Worm (Caenorhabditis elegans) whole organism, young adult: Measurements from ENCODE around the gene best-23.

Source experiments
- C06A6.2 ChIP-seq: fragments of 200-800 bp; sonication (Bioruptor generic); conservative IDR thresholded peaks from 2 replicates; pipeline ENCODE4 v1.3.6; 2022; ENCODE audit warnings: missing genetic modification characterization, missing compliant biosample characterization
- F10E7.11 ChIP-seq: sonication (generic microtip); optimal IDR thresholded peaks from 2 replicates; lab custom pipeline; 2017; ENCODE audit warnings: mild to moderate bottlenecking, missing genetic modification characterization, moderate library complexity, missing compliant biosample characterization
- F49E8.2 ChIP-seq: sonication (generic microtip); optimal IDR thresholded peaks from 3 replicates; lab custom pipeline; 2017; ENCODE audit warnings: missing genetic modification characterization, mild to moderate bottlenecking, missing compliant biosample characterization, antibody characterized with exemption, moderate library complexity; ENCODE audit not compliant: insufficient read depth
- K11D2.4 ChIP-seq: fragments of 200-800 bp; sonication (Bioruptor generic); IDR thresholded peaks from 2 replicates; pipeline ENCODE4 v1.3.6; 2022; ENCODE audit warnings: missing genetic modification reagents, missing genetic modification characterization, missing compliant biosample characterization
- Y53G8AR.9 ChIP-seq: fragments of 200-800 bp; sonication (Bioruptor generic); conservative IDR thresholded peaks from 2 replicates; pipeline ENCODE4 v1.3.6; 2022; ENCODE audit warnings: missing genetic modification reagents, missing genetic modification characterization, missing compliant biosample characterization
- Y79H2A.3 ChIP-seq: fragments of 200-800 bp; sonication (Bioruptor generic); conservative IDR thresholded peaks from 2 replicates; pipeline ENCODE4 v1.3.6; 2022; ENCODE audit warnings: missing genetic modification reagents, missing genetic modification characterization, missing compliant biosample characterization
- Y95B8A.8 ChIP-seq: fragments of 200-800 bp; sonication (Bioruptor generic); IDR thresholded peaks from 2 replicates; pipeline ENCODE4 v1.3.6; 2022; ENCODE audit warnings: missing genetic modification reagents, missing genetic modification characterization, missing compliant biosample characterization
- attf-5 ChIP-seq: fragments of 200-800 bp; sonication (Bioruptor generic); optimal IDR thresholded peaks from 2 replicates; lab custom pipeline; 2018; ENCODE audit warnings: mild to moderate bottlenecking, missing genetic modification characterization, missing compliant biosample characterization
- ccch-3 ChIP-seq: fragments of 200-800 bp; sonication (Bioruptor generic); optimal IDR thresholded peaks from 2 replicates; lab custom pipeline; 2018; ENCODE audit warnings: mild to moderate bottlenecking, missing genetic modification characterization, missing compliant biosample characterization
- ceh-27 ChIP-seq: fragments of 200-800 bp; sonication (Bioruptor generic); optimal IDR thresholded peaks from 2 replicates; lab custom pipeline; 2018; ENCODE audit warnings: mild to moderate bottlenecking, missing genetic modification characterization, moderate library complexity, missing compliant biosample characterization
- ceh-40 ChIP-seq: fragments of 200-800 bp; sonication (Bioruptor generic); IDR thresholded peaks from 2 replicates; pipeline ENCODE4 v1.3.6; 2022; ENCODE audit warnings: missing genetic modification characterization, missing compliant biosample characterization
- ceh-58 ChIP-seq: fragments of 200-800 bp; sonication (Bioruptor generic); IDR thresholded peaks from 2 replicates; pipeline ENCODE4 v1.3.6; 2022; ENCODE audit warnings: missing genetic modification characterization, missing compliant biosample characterization
- ceh-79 ChIP-seq: sonication (generic microtip); optimal IDR thresholded peaks from 2 replicates; lab custom pipeline; 2017; ENCODE audit warnings: mild to moderate bottlenecking, missing genetic modification characterization, missing compliant biosample characterization
- egl-18 ChIP-seq: fragments of 200-800 bp; sonication (Bioruptor generic); IDR thresholded peaks from 2 replicates; pipeline ENCODE4 v1.3.6; 2022; ENCODE audit warnings: missing genetic modification reagents, missing genetic modification characterization, missing compliant biosample characterization
- ets-4 ChIP-seq: fragments of 200-800 bp; sonication (Bioruptor generic); optimal IDR thresholded peaks from 2 replicates; lab custom pipeline; 2018; ENCODE audit warnings: mild to moderate bottlenecking, missing genetic modification characterization, missing compliant biosample characterization
- hlh-26 ChIP-seq: fragments of 200-800 bp; sonication (Bioruptor generic); conservative IDR thresholded peaks from 2 replicates; pipeline ENCODE4 v1.3.6; 2022; ENCODE audit warnings: missing genetic modification reagents, missing genetic modification characterization, missing compliant biosample characterization
- hmg-20 ChIP-seq: fragments of 200-800 bp; sonication (Bioruptor generic); IDR thresholded peaks from 2 replicates; pipeline ENCODE4 v1.3.6; 2022; ENCODE audit warnings: missing genetic modification reagents, missing genetic modification characterization, missing compliant biosample characterization
- hsf-1 ChIP-seq: fragments of 200-800 bp; sonication (Bioruptor generic); IDR thresholded peaks from 2 replicates; pipeline ENCODE4 v1.3.6; 2022; ENCODE audit warnings: missing genetic modification reagents, missing genetic modification characterization, missing compliant biosample characterization
- let-526 ChIP-seq: fragments of 200-800 bp; sonication (Bioruptor generic); IDR thresholded peaks from 2 replicates; pipeline ENCODE4 v1.3.6; 2022; ENCODE audit warnings: missing genetic modification reagents, missing genetic modification characterization, missing compliant biosample characterization
- let-607 ChIP-seq, 2 experiments: fragments of 200-800 bp in 1 of 2; sonication (Bioruptor generic) in 1 of 2; sonication (generic microtip) in 1 of 2; optimal IDR thresholded peaks; 2 replicates each; lab custom pipeline; 2016 to 2018; ENCODE audit warnings: mild to moderate bottlenecking in 2 of 2, missing compliant biosample characterization in 2 of 2, missing genetic modification characterization in 2 of 2, moderate library complexity in 2 of 2, missing genotype in 1 of 2
- lin-26 ChIP-seq: fragments of 200-800 bp; sonication (Bioruptor generic); IDR thresholded peaks from 2 replicates; pipeline ENCODE4 v1.3.6; 2022; ENCODE audit warnings: missing genetic modification reagents, missing genetic modification characterization, missing compliant biosample characterization
- lin-35 ChIP-seq, 3 experiments: fragments of 150-350 bp in 2 of 3; sonication (generic microtip) in 1 of 3; optimal IDR thresholded peaks; 2 replicates each; lab custom pipeline; 2014 to 2018; ENCODE audit warnings: missing biosample characterization in 3 of 3, missing genetic modification characterization in 3 of 3, missing genetic modification reagents in 3 of 3
- lir-1 ChIP-seq: fragments of 200-800 bp; sonication (Bioruptor generic); conservative IDR thresholded peaks from 2 replicates; pipeline ENCODE4 v1.3.6; 2022; ENCODE audit warnings: missing genetic modification reagents, missing genetic modification characterization, missing compliant biosample characterization
- lsl-1 ChIP-seq: fragments of 200-800 bp; sonication (Bioruptor generic); optimal IDR thresholded peaks from 2 replicates; lab custom pipeline; 2018; ENCODE audit warnings: mild to moderate bottlenecking, missing genetic modification characterization, moderate library complexity, missing compliant biosample characterization
- lsy-27 ChIP-seq: sonication (generic microtip); optimal IDR thresholded peaks from 2 replicates; lab custom pipeline; 2017; ENCODE audit warnings: missing genetic modification characterization, mild to moderate bottlenecking, missing compliant biosample characterization, antibody characterized with exemption, missing genotype, borderline replicate concordance; ENCODE audit not compliant: insufficient read depth
- madf-8 ChIP-seq: fragments of 200-800 bp; sonication (Bioruptor generic); conservative IDR thresholded peaks from 2 replicates; pipeline ENCODE4 v1.3.6; 2022; ENCODE audit warnings: missing genetic modification reagents, missing genetic modification characterization, missing compliant biosample characterization
- mel-28 ChIP-seq: sonication (generic microtip); optimal IDR thresholded peaks from 2 replicates; lab custom pipeline; 2016; ENCODE audit warnings: borderline replicate concordance, mild to moderate bottlenecking, missing genetic modification characterization, missing compliant biosample characterization
- mes-4 ChIP-seq: sonication (generic microtip); optimal IDR thresholded peaks from 2 replicates; lab custom pipeline; 2016; ENCODE audit warnings: missing genotype, missing genetic modification characterization, missing compliant biosample characterization
- nfya-2 ChIP-seq: fragments of 200-800 bp; sonication (Bioruptor generic); IDR thresholded peaks from 2 replicates; pipeline ENCODE4 v1.3.6; 2022; ENCODE audit warnings: missing genetic modification reagents, missing genetic modification characterization, missing compliant biosample characterization
- nhr-27 ChIP-seq: fragments of 200-800 bp; sonication (Bioruptor generic); optimal IDR thresholded peaks from 2 replicates; lab custom pipeline; 2018; ENCODE audit warnings: mild to moderate bottlenecking, missing genetic modification characterization, moderate library complexity, missing compliant biosample characterization
- pbrm-1 ChIP-seq: fragments of 200-800 bp; sonication (Bioruptor generic); IDR thresholded peaks from 2 replicates; pipeline ENCODE4 v1.3.6; 2022; ENCODE audit warnings: missing genetic modification reagents, missing genetic modification characterization, missing compliant biosample characterization
- pha-4 ChIP-seq: fragments of 150-350 bp; sonication (generic microtip); optimal IDR thresholded peaks from 2 replicates; lab custom pipeline; 2014; ENCODE audit warnings: missing biosample characterization, missing genetic modification reagents, missing genetic modification characterization
- rpc-1 ChIP-seq, 2 experiments: fragments of 150-350 bp in 1 of 2; sonication (generic microtip) in 1 of 2; optimal IDR thresholded peaks; 2 replicates each; lab custom pipeline; 2014 to 2018; ENCODE audit warnings: missing biosample characterization in 1 of 2, missing genetic modification characterization in 1 of 2, missing genetic modification reagents in 1 of 2, missing genotype in 1 of 2
- sptf-2 ChIP-seq: fragments of 200-800 bp; sonication (Bioruptor generic); optimal IDR thresholded peaks from 2 replicates; lab custom pipeline; 2018; ENCODE audit warnings: mild to moderate bottlenecking, missing genetic modification characterization, missing compliant biosample characterization
- unc-62 ChIP-seq: fragments of 150-350 bp; optimal IDR thresholded peaks from 2 replicates; lab custom pipeline; 2014; ENCODE audit warnings: missing biosample characterization, missing genetic modification reagents, missing genetic modification characterization
- ztf-22 ChIP-seq: fragments of 200-800 bp; sonication (Bioruptor generic); optimal IDR thresholded peaks from 2 replicates; lab custom pipeline; 2018; ENCODE audit warnings: mild to moderate bottlenecking, missing genetic modification characterization, moderate library complexity, missing compliant biosample characterization
- ztf-25 ChIP-seq: fragments of 200-800 bp; sonication (Bioruptor generic); IDR thresholded peaks from 2 replicates; pipeline ENCODE4 v1.3.6; 2022; ENCODE audit warnings: missing genetic modification reagents, missing genetic modification characterization, missing compliant biosample characterization
- ztf-26 ChIP-seq: sonication (generic microtip); optimal IDR thresholded peaks from 2 replicates; lab custom pipeline; 2017; ENCODE audit warnings: missing genetic modification characterization, missing compliant biosample characterization
- ztf-28 ChIP-seq: fragments of 200-800 bp; sonication (Bioruptor generic); IDR thresholded peaks from 2 replicates; pipeline ENCODE4 v1.3.6; 2022; ENCODE audit warnings: missing genetic modification reagents, missing genetic modification characterization, missing compliant biosample characterization

Gene best-23

ce11 chrII:7930671-7931070, 23.3 kb upstream of the best-23 start:
- TF ChIP-seq nhr-27 = no peak
- TF ChIP-seq F49E8.2 = no peak
- TF ChIP-seq ztf-22 (GFP tag; lab: Kevin White, UChicago) = no peak
- no peak for TF ChIP-seq ceh-40 (GFP tag; lab: Robert Waterston, UW)
- no peak for TF ChIP-seq sptf-2 (GFP tag; lab: Kevin White, UChicago)
- TF ChIP-seq nfya-2 = no peak
- no peak for TF ChIP-seq Y95B8A.8 (GFP tag; lab: Robert Waterston, UW)
- no peak for TF ChIP-seq attf-5 (GFP tag; lab: Kevin White, UChicago)
- TF ChIP-seq ceh-58 (GFP tag; lab: Robert Waterston, UW) = no peak
- TF ChIP-seq lin-26 = no peak
- no peak for TF ChIP-seq ztf-26
- TF ChIP-seq madf-8 (GFP tag; lab: Robert Waterston, UW) = no peak
- TF ChIP-seq ceh-79 = no peak

DNA sequence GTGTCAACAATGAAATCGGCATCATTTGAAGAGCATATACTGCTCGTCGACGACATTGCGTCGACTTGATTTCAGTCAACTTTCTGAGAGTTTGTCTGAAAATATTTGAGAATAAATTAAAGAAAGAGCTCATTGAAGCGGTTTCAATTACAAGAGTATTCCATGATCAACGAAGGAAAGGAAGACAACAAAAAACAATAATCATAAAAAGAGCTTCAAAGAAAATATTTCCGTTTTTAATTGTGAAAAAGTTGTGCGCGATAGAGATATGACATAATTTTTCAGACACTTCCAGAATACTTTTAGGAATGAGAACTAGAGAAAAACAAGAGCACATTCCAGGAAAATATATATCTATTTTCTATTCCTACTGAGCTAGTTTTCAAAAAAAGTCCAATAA, 21.2 kb upstream of the best-23 start, which contains the start of gene spv-1:
spv-1 (minus strand) TSS at position 101 of the 400 bp plus-strand sequence.
- no peak for TF ChIP-seq lsl-1 (GFP tag; lab: Kevin White, UChicago)
- no peak for TF ChIP-seq pbrm-1
- no peak for TF ChIP-seq let-607 (tag; optimal IDR thresholded peaks at IDR 0.05; lab: Kevin White, UChicago)
- TF ChIP-seq hmg-20 = no peak
- TF ChIP-seq K11D2.4 (GFP tag; lab: Robert Waterston, UW) = no peak
- no peak for TF ChIP-seq nhr-27
- no peak for TF ChIP-seq unc-62 (GFP tag; lab: Kevin White, UChicago)
- no peak for TF ChIP-seq mes-4
- TF ChIP-seq lsy-27 = no peak
- TF ChIP-seq lir-1 (GFP tag; lab: Robert Waterston, UW) = no peak
- no peak for TF ChIP-seq pha-4
- TF ChIP-seq, all 124 proteins: peak for 0

DNA sequence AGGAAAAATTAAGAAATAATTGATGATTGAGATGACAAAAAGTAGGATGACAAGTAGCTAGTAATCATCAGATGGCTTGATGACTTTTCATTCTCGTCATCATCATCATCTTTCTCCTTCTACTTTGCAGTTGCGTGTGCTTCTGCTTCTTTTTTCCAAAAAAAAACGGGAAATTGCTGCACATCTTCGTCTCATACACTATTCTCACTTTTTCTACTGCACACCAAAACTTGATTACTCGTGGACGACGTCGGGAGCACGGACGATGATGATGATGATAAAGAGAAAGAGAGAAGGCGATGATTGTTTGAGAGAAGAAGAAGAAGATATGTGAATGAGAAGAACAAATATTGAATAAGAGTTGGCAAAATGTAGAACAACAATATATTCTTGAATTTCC, 13.8 kb upstream of the best-23 start:
- TF ChIP-seq F10E7.11 (no peak), C06A6.2 (GFP tag; lab: Robert Waterston, UW) (no peak), lin-35 (GFP tag; optimal IDR thresholded peaks at IDR 0.05; lab: Kevin White, UChicago) (no peak), hlh-26 (GFP tag; lab: Robert Waterston, UW) (no peak), lsl-1 (GFP tag; lab: Kevin White, UChicago) (no peak)
- TF ChIP-seq, all 124 proteins: peak for 0

DNA sequence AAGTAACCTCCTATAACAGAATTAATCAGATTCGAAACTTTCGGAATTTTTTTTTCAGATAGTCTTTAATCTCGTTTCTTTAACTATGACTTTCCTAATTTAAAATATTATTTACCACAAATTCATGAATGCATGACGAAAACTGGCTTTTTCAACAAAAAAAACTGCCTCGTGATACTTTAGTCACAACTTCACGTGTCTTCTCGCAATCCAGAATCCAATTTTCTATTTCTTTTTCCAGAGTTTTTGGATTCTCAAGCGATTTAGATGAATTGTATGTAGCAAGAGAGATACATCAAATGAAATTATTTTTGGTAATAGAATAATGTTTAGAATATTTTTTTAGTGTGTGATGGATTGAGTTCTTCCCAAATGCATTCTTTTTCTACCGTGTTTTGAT, 12.8 kb upstream of the best-23 start:
- TF ChIP-seq rpc-1 (optimal IDR thresholded peaks at IDR 0.05; lab: Kevin White, UChicago) (no peak), rpc-1 (tag; optimal IDR thresholded peaks at IDR 0.05; lab: Kevin White, UChicago) (no peak), ets-4 (no peak), Y79H2A.3 (GFP tag; lab: Robert Waterston, UW) (no peak), ztf-28 (GFP tag; lab: Robert Waterston, UW) (no peak), ztf-25 (GFP tag; lab: Robert Waterston, UW) (no peak), egl-18 (GFP tag; lab: Robert Waterston, UW) (no peak), ccch-3 (GFP tag; lab: Kevin White, UChicago) (no peak), hsf-1 (GFP tag; lab: Robert Waterston, UW) (no peak), lin-26 (no peak), mel-28 (tag; lab: Kevin White, UChicago) (no peak), ceh-58 (GFP tag; lab: Robert Waterston, UW) (no peak), Y53G8AR.9 (GFP tag; lab: Robert Waterston, UW) (no peak), let-526 (GFP tag; lab: Robert Waterston, UW) (no peak), C06A6.2 (GFP tag; lab: Robert Waterston, UW) (no peak), nhr-27 (no peak), ceh-27 (GFP tag; lab: Kevin White, UChicago) (no peak)
